Fruit fly (Drosophila melanogaster): ENCODE results near the gene mtTFB1.

The mtTFB1 gene

DNA sequence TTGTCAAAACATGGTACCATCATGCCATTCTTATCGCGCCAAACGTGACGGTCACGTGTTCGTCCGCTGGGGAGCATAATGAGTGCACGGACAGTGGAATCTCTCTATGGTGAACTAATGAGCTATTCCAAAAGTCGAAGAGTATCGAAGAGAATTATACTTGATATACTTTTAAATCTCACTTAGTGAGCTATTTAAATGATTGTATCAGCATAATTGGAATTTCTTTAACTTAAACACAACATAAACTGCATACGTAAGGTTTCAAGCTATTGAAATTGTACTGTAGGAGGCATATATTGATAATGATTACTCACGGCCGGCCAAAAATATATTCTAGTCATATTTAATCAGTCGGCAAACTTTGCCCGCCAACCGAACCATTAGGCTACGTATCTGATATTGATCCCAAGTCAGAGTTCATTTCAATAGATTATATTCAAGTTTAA lies 12.7 kb downstream of the mtTFB1 start (continued):
- TF ChIP-seq tio (GFP tag; optimal IDR thresholded peaks at IDR 0.05): no peak
- no peak for TF ChIP-seq Doc2 (GFP tag; IDR thresholded peaks at IDR 0.05)
- TF ChIP-seq Elba2 (GFP tag; optimal IDR thresholded peaks at IDR 0.05): no peak
- TF ChIP-seq CG7839 (tag; optimal IDR thresholded peaks at IDR 0.05): peak; percentile 38
- TF ChIP-seq CG32767 (GFP tag; IDR thresholded peaks at IDR 0.05): 0 out of 2 replicates have a peak, but pooled peaks have one; percentile 8
- TF ChIP-seq Xrp1 (GFP tag; IDR thresholded peaks at IDR 0.05): peak; percentile 54; the same call in 1 of the 2 replicates
- TF ChIP-seq dan (GFP tag; IDR thresholded peaks at IDR 0.05): no peak
- no peak for TF ChIP-seq CG4424 (GFP tag; optimal IDR thresholded peaks at IDR 0.05)
- TF ChIP-seq lilli (GFP tag; optimal IDR thresholded peaks at IDR 0.05): peak; percentile 19
- no peak for TF ChIP-seq ato (GFP tag; IDR thresholded peaks at IDR 0.05; ENCODE audit: partially characterized antibody)
- peak in 1 of 2 experiments; percentile 58 for TF ChIP-seq Hr78 (GFP tag; optimal IDR thresholded peaks at IDR 0.05)
- no peak for TF ChIP-seq CG15514 (GFP tag; optimal IDR thresholded peaks at IDR 0.05)
- no peak for TF ChIP-seq CrebB (tag; optimal IDR thresholded peaks at IDR 0.05)
- no peak for TF ChIP-seq aop (GFP tag; IDR thresholded peaks at IDR 0.05)
- no peak for TF ChIP-seq CG15011 (GFP tag; optimal IDR thresholded peaks at IDR 0.05)
- TF ChIP-seq D19A (tag; optimal IDR thresholded peaks at IDR 0.05): no peak
- TF ChIP-seq CG30431 (GFP tag; optimal IDR thresholded peaks at IDR 0.05): no peak
- no peak for TF ChIP-seq HmgZ (tag; optimal IDR thresholded peaks at IDR 0.05)
- TF ChIP-seq ken (GFP tag; IDR thresholded peaks at IDR 0.05): no peak
- no peak for TF ChIP-seq Dp (GFP tag; optimal IDR thresholded peaks at IDR 0.05)
- no peak for TF ChIP-seq en (GFP tag; optimal IDR thresholded peaks at IDR 0.05)
- 0 out of 3 replicates have a peak, but pooled peaks have one; percentile 51 for TF ChIP-seq CG11456 (GFP tag; IDR thresholded peaks at IDR 0.05)
- TF ChIP-seq CG30403 (GFP tag; optimal IDR thresholded peaks at IDR 0.05): peak; percentile 12
- peak; percentile 18 for TF ChIP-seq fd3F (GFP tag; optimal IDR thresholded peaks at IDR 0.05)
- peak; percentile 9 for TF ChIP-seq luna (GFP tag; optimal IDR thresholded peaks at IDR 0.05)
- TF ChIP-seq chif (GFP tag; optimal IDR thresholded peaks at IDR 0.05): no peak
- TF ChIP-seq CG12942 (GFP tag; optimal IDR thresholded peaks at IDR 0.05): no peak
- TF ChIP-seq pros (GFP tag; optimal IDR thresholded peaks at IDR 0.05): no peak
- no peak for TF ChIP-seq Deaf1 (tag; optimal IDR thresholded peaks at IDR 0.05)
- TF ChIP-seq CG7271 (tag; optimal IDR thresholded peaks at IDR 0.05): no peak
- TF ChIP-seq TFAM (GFP tag; optimal IDR thresholded peaks at IDR 0.05): no peak
- TF ChIP-seq CG18011 (GFP tag; optimal IDR thresholded peaks at IDR 0.05): no peak
- TF ChIP-seq Fer1 (GFP tag; optimal IDR thresholded peaks at IDR 0.05): peak; percentile 8
- TF ChIP-seq B-H2 (GFP tag; optimal IDR thresholded peaks at IDR 0.05): no peak
- TF ChIP-seq eve (GFP tag; optimal IDR thresholded peaks at IDR 0.05): no peak
- TF ChIP-seq Optix (GFP tag; IDR thresholded peaks at IDR 0.05): no peak
- TF ChIP-seq dysf (GFP tag; IDR thresholded peaks at IDR 0.05): peak; percentile 49; the same call in 2 of the 3 replicates
- TF ChIP-seq Ptx1 (GFP tag; IDR thresholded peaks at IDR 0.05): peak; percentile 58
- peak; percentile 57 for TF ChIP-seq CG32532 (GFP tag; IDR thresholded peaks at IDR 0.05)
- TF ChIP-seq MBD-R2 (GFP tag; IDR thresholded peaks at IDR 0.05): no peak
- no peak for TF ChIP-seq CG12219 (GFP tag; optimal IDR thresholded peaks at IDR 0.05)
- no peak for TF ChIP-seq CG2875 (GFP tag; optimal IDR thresholded peaks at IDR 0.05)
- TF ChIP-seq Sry-β (GFP tag; optimal IDR thresholded peaks at IDR 0.05): no peak
- no peak for TF ChIP-seq dati (GFP tag; IDR thresholded peaks at IDR 0.05)
- TF ChIP-seq unpg (GFP tag; optimal IDR thresholded peaks at IDR 0.05): peak; percentile 37
- no peak for TF ChIP-seq CG15696 (tag; optimal IDR thresholded peaks at IDR 0.05)
- no peak for TF ChIP-seq NC2β (GFP tag; optimal IDR thresholded peaks at IDR 0.05)
- no peak for TF ChIP-seq CG34376 (GFP tag; optimal IDR thresholded peaks at IDR 0.05)
- TF ChIP-seq CG33557 (GFP tag; optimal IDR thresholded peaks at IDR 0.05): no peak
- TF ChIP-seq sens (GFP tag): peak; percentile 73
- peak; percentile 48 for TF ChIP-seq CG4730 (GFP tag; IDR thresholded peaks at IDR 0.05)

Measured in whole organism, embryonic.